Fruit fly (Drosophila melanogaster) whole organism, embryonic: ENCODE data around the gene Spt20.

Experiments
- ATbp ChIP-seq: fragments of 200-800 bp; sonication (Bioruptor generic); optimal IDR thresholded peaks from 2 replicates; lab custom pipeline; 2017; ENCODE audit warnings: missing biosample characterization, mild to moderate bottlenecking, missing genetic modification characterization, missing genetic modification reagents
- Aef1 ChIP-seq: fragments of 200-800 bp; sonication (Bioruptor generic); IDR thresholded peaks from 3 replicates; pipeline ENCODE4 v1.3.6; 2022; ENCODE audit warnings: missing biosample characterization, missing genetic modification characterization
- Bdp1 ChIP-seq: fragments of 200-800 bp; sonication (Bioruptor generic); optimal IDR thresholded peaks from 3 replicates; lab custom pipeline; 2016; ENCODE audit warnings: missing biosample characterization, missing genetic modification characterization
- CG1024 ChIP-seq: fragments of 200-800 bp; sonication (Bioruptor generic); IDR thresholded peaks from 2 replicates; pipeline ENCODE4 v1.3.6; 2022; ENCODE audit warnings: missing biosample characterization, missing genetic modification characterization
- CG12155 ChIP-seq: fragments of 200-800 bp; sonication (Bioruptor generic); optimal IDR thresholded peaks from 3 replicates; lab custom pipeline; 2016; ENCODE audit warnings: missing biosample characterization, missing genetic modification characterization
- CG12744 ChIP-seq: fragments of 200-800 bp; sonication (Bioruptor generic); optimal IDR thresholded peaks from 2 replicates; lab custom pipeline; 2016; ENCODE audit warnings: missing biosample characterization, missing genetic modification characterization
- CG13775 ChIP-seq: fragments of 200-800 bp; sonication (Bioruptor generic); optimal IDR thresholded peaks from 3 replicates; lab custom pipeline; 2017; ENCODE audit warnings: missing biosample characterization, mild to moderate bottlenecking, missing genetic modification characterization
- CG14965 ChIP-seq: fragments of 200-800 bp; sonication (Bioruptor generic); optimal IDR thresholded peaks from 2 replicates; lab custom pipeline; 2016; ENCODE audit warnings: missing biosample characterization, missing genetic modification characterization, borderline replicate concordance
- CG17361 ChIP-seq: fragments of 200-800 bp; sonication (Bioruptor generic); IDR thresholded peaks from 3 replicates; pipeline ENCODE4 v1.3.6; 2022; ENCODE audit warnings: missing biosample characterization, missing genetic modification characterization
- CG18262 ChIP-seq: fragments of 200-800 bp; optimal IDR thresholded peaks from 3 replicates; lab custom pipeline; 2019; ENCODE audit warnings: missing biosample characterization, mild to moderate bottlenecking, missing genetic modification characterization, moderate library complexity
- CG3065 ChIP-seq: fragments of 200-800 bp; sonication (Bioruptor generic); optimal IDR thresholded peaks from 2 replicates; lab custom pipeline; 2016; ENCODE audit warnings: missing biosample characterization, missing genetic modification characterization
- CG3407 ChIP-seq: fragments of 200-800 bp; sonication (Bioruptor generic); optimal IDR thresholded peaks from 2 replicates; lab custom pipeline; 2018; ENCODE audit warnings: missing biosample characterization, mild to moderate bottlenecking, missing genetic modification characterization
- CG7271 ChIP-seq: fragments of 200-800 bp; sonication (Bioruptor generic); optimal IDR thresholded peaks from 2 replicates; lab custom pipeline; 2018; ENCODE audit warnings: missing biosample characterization, mild to moderate bottlenecking, missing genetic modification characterization, moderate library complexity
- CG7357 ChIP-seq: fragments of 200-800 bp; sonication (Bioruptor generic); IDR thresholded peaks from 3 replicates; pipeline ENCODE4 v1.3.6; 2022; ENCODE audit warnings: missing biosample characterization, missing genetic modification characterization
- CG7745 ChIP-seq: fragments of 200-800 bp; sonication (Bioruptor generic); optimal IDR thresholded peaks from 2 replicates; lab custom pipeline; 2018; ENCODE audit warnings: missing biosample characterization, mild to moderate bottlenecking, missing genetic modification characterization, moderate library complexity
- CG8290 ChIP-seq, 3 experiments: fragments of 200-800 bp; sonication (Bioruptor generic); optimal IDR thresholded peaks; 2 replicates each; lab custom pipeline; 2016 to 2019; ENCODE audit warnings: missing biosample characterization in 3 of 3, missing genetic modification characterization in 3 of 3, mild to moderate bottlenecking in 2 of 3, moderate library complexity in 1 of 3
- CG9817 ChIP-seq: fragments of 200-800 bp; sonication (Bioruptor generic); optimal IDR thresholded peaks from 2 replicates; lab custom pipeline; 2018; ENCODE audit warnings: missing biosample characterization, mild to moderate bottlenecking, missing genetic modification characterization, moderate library complexity
- E2f1 ChIP-seq: fragments of 200-800 bp; sonication (Bioruptor generic); IDR thresholded peaks from 2 replicates; pipeline ENCODE4 v1.3.6; 2022; ENCODE audit warnings: missing biosample characterization, missing genetic modification characterization
- Elba2 ChIP-seq: fragments of 200-800 bp; sonication (Bioruptor generic); optimal IDR thresholded peaks from 3 replicates; lab custom pipeline; 2016; ENCODE audit warnings: missing biosample characterization, missing genetic modification characterization
- HmgD ChIP-seq: fragments of 200-800 bp; sonication (Bioruptor generic); optimal IDR thresholded peaks from 3 replicates; lab custom pipeline; 2016; ENCODE audit warnings: missing biosample characterization, missing genetic modification characterization
- Hr3 ChIP-seq: fragments of 200-800 bp; sonication (Bioruptor generic); optimal IDR thresholded peaks from 3 replicates; lab custom pipeline; 2016; ENCODE audit warnings: missing biosample characterization, missing genetic modification characterization
- Lhr ChIP-seq: fragments of 200-800 bp; sonication (Bioruptor generic); optimal IDR thresholded peaks from 3 replicates; lab custom pipeline; 2017; ENCODE audit warnings: mild to moderate bottlenecking, missing biosample characterization, missing genetic modification reagents, missing genetic modification characterization
- MBD-R2 ChIP-seq: fragments of 200-800 bp; sonication (Bioruptor generic); IDR thresholded peaks from 2 replicates; pipeline ENCODE4 v1.3.6; 2022; ENCODE audit warnings: missing biosample characterization, missing genetic modification characterization
- MTF-1 ChIP-seq: fragments of 200-800 bp; sonication (Bioruptor generic); optimal IDR thresholded peaks from 2 replicates; lab custom pipeline; 2018; ENCODE audit warnings: missing biosample characterization, mild to moderate bottlenecking, missing genetic modification characterization, borderline replicate concordance
- Max ChIP-seq: fragments of 200-800 bp; sonication (Bioruptor generic); optimal IDR thresholded peaks from 2 replicates; lab custom pipeline; 2016; ENCODE audit warnings: missing biosample characterization, mild to moderate bottlenecking, missing genetic modification characterization
- Meics ChIP-seq: fragments of 200-800 bp; sonication (Bioruptor generic); optimal IDR thresholded peaks from 2 replicates; lab custom pipeline; 2017; ENCODE audit warnings: missing biosample characterization, mild to moderate bottlenecking, missing genetic modification characterization
- Mes4 ChIP-seq: fragments of 200-800 bp; sonication (Bioruptor generic); optimal IDR thresholded peaks from 2 replicates; lab custom pipeline; 2016; ENCODE audit warnings: missing biosample characterization, missing genetic modification characterization
- NfI ChIP-seq: fragments of 200-800 bp; sonication (Bioruptor generic); optimal IDR thresholded peaks from 3 replicates; lab custom pipeline; 2018; ENCODE audit warnings: missing biosample characterization, mild to moderate bottlenecking, missing genetic modification characterization, moderate library complexity
- Rx ChIP-seq: fragments of 200-800 bp; sonication (Bioruptor generic); IDR thresholded peaks from 2 replicates; pipeline ENCODE4 v1.3.6; 2022; ENCODE audit warnings: missing biosample characterization, missing genetic modification characterization
- Side ChIP-seq: fragments of 200-800 bp; sonication (Bioruptor generic); optimal IDR thresholded peaks from 2 replicates; lab custom pipeline; 2016; ENCODE audit warnings: missing biosample characterization, missing genetic modification characterization
- Sin3A ChIP-seq: fragments of >200 bp; optimal IDR thresholded peaks from 2 replicates; lab custom pipeline; 2018
- Usf ChIP-seq: fragments of 200-800 bp; sonication (Bioruptor generic); optimal IDR thresholded peaks from 2 replicates; lab custom pipeline; 2017; ENCODE audit warnings: missing genotype, missing biosample characterization, missing genetic modification characterization
- Xbp1 ChIP-seq: fragments of 200-800 bp; sonication (Bioruptor generic); optimal IDR thresholded peaks from 3 replicates; lab custom pipeline; 2016; ENCODE audit warnings: missing biosample characterization, mild to moderate bottlenecking, missing genetic modification characterization
- al ChIP-seq: fragments of 200-800 bp; sonication (Bioruptor generic); IDR thresholded peaks from 2 replicates; pipeline ENCODE4 v1.3.6; 2022; ENCODE audit warnings: missing biosample characterization, missing genetic modification characterization
- ash1 ChIP-seq: fragments of 200-800 bp; sonication (Bioruptor generic); optimal IDR thresholded peaks from 2 replicates; lab custom pipeline; 2018; ENCODE audit warnings: missing biosample characterization, mild to moderate bottlenecking, missing genetic modification characterization
- chm ChIP-seq: fragments of 200-800 bp; sonication (Bioruptor generic); IDR thresholded peaks from 2 replicates; pipeline ENCODE4 v1.3.6; 2022; ENCODE audit warnings: missing biosample characterization, missing genetic modification characterization
- dpn ChIP-seq, 2 experiments: fragments of 200-800 bp; sonication (Bioruptor generic); optimal IDR thresholded peaks; 3 replicates each; lab custom pipeline; 2016; ENCODE audit warnings: missing biosample characterization in 2 of 2, missing genetic modification characterization in 2 of 2
- dysf ChIP-seq: fragments of 200-800 bp; sonication (Bioruptor generic); IDR thresholded peaks from 3 replicates; pipeline ENCODE4 v1.3.6; 2022; ENCODE audit warnings: missing biosample characterization, missing genetic modification characterization
- emc ChIP-seq: fragments of 200-800 bp; sonication (Bioruptor generic); optimal IDR thresholded peaks from 2 replicates; lab custom pipeline; 2016; ENCODE audit warnings: missing biosample characterization, missing genetic modification characterization
- fd3F ChIP-seq: fragments of 200-800 bp; sonication (Bioruptor generic); optimal IDR thresholded peaks from 2 replicates; lab custom pipeline; 2018; ENCODE audit warnings: missing biosample characterization, mild to moderate bottlenecking, missing genetic modification characterization, moderate library complexity
- ken ChIP-seq: fragments of 200-800 bp; sonication (Bioruptor generic); IDR thresholded peaks from 3 replicates; pipeline ENCODE4 v1.3.6; 2022; ENCODE audit warnings: missing biosample characterization, missing genetic modification characterization
- luna ChIP-seq: fragments of 200-800 bp; sonication (Bioruptor generic); optimal IDR thresholded peaks from 2 replicates; lab custom pipeline; 2016; ENCODE audit warnings: missing biosample characterization, missing genetic modification characterization
- nmo ChIP-seq: fragments of 200-800 bp; sonication (Bioruptor generic); optimal IDR thresholded peaks from 2 replicates; lab custom pipeline; 2018; ENCODE audit warnings: missing biosample characterization, mild to moderate bottlenecking, missing genetic modification characterization, moderate library complexity
- oc ChIP-seq: fragments of 200-800 bp; sonication (Bioruptor generic); optimal IDR thresholded peaks from 2 replicates; lab custom pipeline; 2018; ENCODE audit warnings: missing biosample characterization, mild to moderate bottlenecking, missing genetic modification characterization, moderate library complexity
- pfk ChIP-seq: fragments of 200-800 bp; sonication (Bioruptor generic); optimal IDR thresholded peaks from 2 replicates; lab custom pipeline; 2018; ENCODE audit warnings: missing biosample characterization, mild to moderate bottlenecking, missing genetic modification characterization, moderate library complexity
- row ChIP-seq: fragments of 200-800 bp; sonication (Bioruptor generic); IDR thresholded peaks from 3 replicates; pipeline ENCODE4 v1.3.6; 2022; ENCODE audit warnings: missing biosample characterization, missing genetic modification characterization
- sima ChIP-seq: fragments of 200-800 bp; sonication (Bioruptor generic); optimal IDR thresholded peaks from 2 replicates; lab custom pipeline; 2016; ENCODE audit warnings: missing biosample characterization, missing genetic modification characterization
- sisA ChIP-seq: fragments of 200-800 bp; sonication (Bioruptor generic); IDR thresholded peaks from 2 replicates; pipeline ENCODE4 v1.3.6; 2022; ENCODE audit warnings: missing biosample characterization, missing genetic modification characterization
- slbo ChIP-seq: fragments of 200-800 bp; sonication (Bioruptor generic); IDR thresholded peaks from 2 replicates; pipeline ENCODE4 v1.3.6; 2022; ENCODE audit warnings: missing biosample characterization, missing genetic modification characterization
- sr ChIP-seq: fragments of 200-800 bp; sonication (Bioruptor generic); IDR thresholded peaks from 3 replicates; pipeline ENCODE4 v1.3.6; 2022; ENCODE audit warnings: missing biosample characterization, missing genetic modification characterization

Gene Spt20

DNA sequence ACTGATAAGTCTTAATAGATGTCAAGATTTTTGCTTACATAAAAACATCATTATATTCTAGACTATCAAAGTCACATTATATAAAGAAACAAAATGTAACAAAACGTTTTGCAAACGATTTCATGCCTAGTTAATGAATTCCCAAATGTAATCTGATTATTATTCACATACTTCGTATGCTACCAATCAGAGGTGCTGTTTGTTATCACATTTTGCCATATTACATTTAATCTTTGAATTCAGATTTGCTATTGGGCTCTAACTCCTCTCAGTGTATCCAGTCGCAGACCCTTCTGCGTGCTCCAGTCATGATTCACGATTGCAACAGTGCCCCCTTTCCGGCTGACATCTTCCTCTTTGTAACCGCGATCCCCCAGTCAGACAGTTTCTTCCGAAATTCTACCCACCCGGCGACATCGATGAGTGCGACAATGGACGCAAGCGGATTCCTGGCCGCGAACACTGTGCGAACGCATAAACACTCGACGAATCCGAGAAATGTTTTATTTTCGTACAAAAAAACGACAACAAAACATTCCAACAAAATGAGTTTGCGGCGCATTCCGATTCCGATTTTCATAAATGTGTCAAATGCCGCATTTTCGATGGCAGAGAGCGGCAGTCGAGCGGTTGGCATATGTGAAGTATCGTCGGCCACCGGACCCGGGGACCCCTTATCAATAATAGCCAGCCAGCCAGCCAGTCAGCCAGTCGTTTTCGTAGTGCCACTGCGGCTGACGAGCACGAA, 14.2 kb upstream of the Spt20 start (continued):
- no peak for TF ChIP-seq MTF-1
- TF ChIP-seq CG12744, result no peak
- no peak for TF ChIP-seq Usf (GFP tag; lab: Kevin White, UChicago)
- no peak for TF ChIP-seq Lhr
- TF ChIP-seq slbo (GFP tag; lab: Robert Waterston, UW), result peak; percentile 39; the same call in 1 of the 2 replicates
- TF ChIP-seq luna (GFP tag; lab: Kevin White, UChicago), result no peak
- TF ChIP-seq CG12155 (GFP tag; lab: Kevin White, UChicago), result no peak
- no peak for TF ChIP-seq Mes4 (GFP tag; lab: Kevin White, UChicago)
- TF ChIP-seq Side (GFP tag; lab: Kevin White, UChicago), result no peak
- no peak for TF ChIP-seq HmgD (GFP tag; lab: Kevin White, UChicago)
- no peak for TF ChIP-seq Hr3 (GFP tag; lab: Kevin White, UChicago)
- no peak for TF ChIP-seq ash1 (GFP tag; lab: Kevin White, UChicago)
- 0 out of 3 replicates have a peak, but pooled peaks have one; percentile 39 for TF ChIP-seq ken
- no peak for TF ChIP-seq Max (GFP tag; lab: Kevin White, UChicago)
- TF ChIP-seq CG9817 (tag; lab: Kevin White, UChicago), result no peak
- TF ChIP-seq chm (GFP tag; lab: Robert Waterston, UW), result 0 out of 2 replicates have a peak, but pooled peaks have one; percentile 17
- no peak for TF ChIP-seq nmo
- TF ChIP-seq Xbp1 (GFP tag; lab: Kevin White, UChicago), result peak; percentile 2
- no peak for TF ChIP-seq Aef1 (GFP tag; lab: Robert Waterston, UW)
- peak; percentile 40; the same call in 1 of the 3 replicates for TF ChIP-seq row (GFP tag; lab: Robert Waterston, UW)
- no peak for TF ChIP-seq CG7271 (tag; lab: Kevin White, UChicago)
- TF ChIP-seq Bdp1, result no peak
- TF ChIP-seq oc (tag; lab: Kevin White, UChicago), result no peak
- no peak for TF ChIP-seq sisA (GFP tag; lab: Robert Waterston, UW)
- no peak for TF ChIP-seq CG7745 (tag; lab: Kevin White, UChicago)
- TF ChIP-seq dysf (GFP tag; lab: Robert Waterston, UW), result 0 out of 3 replicates have a peak, but pooled peaks have one; percentile 20
- no peak for TF ChIP-seq ATbp (GFP tag; lab: Kevin White, UChicago)
- TF ChIP-seq NfI (GFP tag; lab: Kevin White, UChicago), result no peak
- no peak for TF ChIP-seq Rx
- no peak for TF ChIP-seq Sin3A (lab: Kevin White, UChicago)
- no peak for TF ChIP-seq CG13775 (GFP tag; lab: Kevin White, UChicago)
- no peak for TF ChIP-seq Elba2 (GFP tag; lab: Kevin White, UChicago)
- TF ChIP-seq CG3407 (GFP tag; lab: Kevin White, UChicago), result no peak
- TF ChIP-seq CG14965, result no peak
- TF ChIP-seq fd3F (GFP tag; lab: Kevin White, UChicago), result no peak
- TF ChIP-seq pfk (GFP tag; lab: Kevin White, UChicago), result no peak
- no peak for TF ChIP-seq sr
- no peak for TF ChIP-seq sima (GFP tag; lab: Kevin White, UChicago)
- TF ChIP-seq al (GFP tag; lab: Robert Waterston, UW), result no peak
- no peak for TF ChIP-seq E2f1 (GFP tag; lab: Robert Waterston, UW)
- peak; percentile 13 for TF ChIP-seq CG18262 (tag; lab: Kevin White, UChicago)
- TF ChIP-seq CG17361 (GFP tag; lab: Robert Waterston, UW), result no peak
- TF ChIP-seq CG1024 (GFP tag; lab: Robert Waterston, UW), result no peak
- no peak for TF ChIP-seq Meics (GFP tag; lab: Kevin White, UChicago)
- TF ChIP-seq MBD-R2 (GFP tag; lab: Robert Waterston, UW), result no peak
- no peak for TF ChIP-seq dpn (GFP tag; optimal IDR thresholded peaks at IDR 0.05; lab: Kevin White, UChicago)
- TF ChIP-seq CG7357 (GFP tag; lab: Robert Waterston, UW), result 0 out of 3 replicates have a peak, but pooled peaks have one; percentile 25
- TF ChIP-seq emc (GFP tag; lab: Kevin White, UChicago), result no peak
- TF ChIP-seq CG8290 (GFP tag; optimal IDR thresholded peaks at IDR 0.05; lab: Kevin White, UChicago), result no peak
- no peak for TF ChIP-seq CG8290 (tag; optimal IDR thresholded peaks at IDR 0.05; lab: Kevin White, UChicago)
- TF ChIP-seq CG3065, result no peak
